Worm (Caenorhabditis elegans): ENCODE measurements around the gene T01G5.7.

Gene T01G5.7

ce11 chrV:15090457-15090856 is 21.3 kb upstream of the T01G5.7 start, which contains the start of gene C01G10.17:
TSS of gene C01G10.17 (plus strand) at chrV:15090757.
- TF ChIP-seq rbr-2 (tag; optimal IDR thresholded peaks at IDR 0.05) = no peak
- no peak for TF ChIP-seq Y48G9A.11 (GFP tag; IDR thresholded peaks at IDR 0.05)
- TF ChIP-seq ZK337.2 (GFP tag; IDR thresholded peaks at IDR 0.05) = no peak
- TF ChIP-seq mxl-3 (GFP tag; optimal IDR thresholded peaks at IDR 0.05) = no peak
- TF ChIP-seq aha-1 (tag) = no peak
- no peak for TF ChIP-seq nhr-76 (tag; optimal IDR thresholded peaks at IDR 0.05)
- no peak for TF ChIP-seq zfp-3 (GFP tag; conservative IDR thresholded peaks at IDR 0.05)
- TF ChIP-seq F37D6.2 (tag; optimal IDR thresholded peaks at IDR 0.05) = no peak
- no peak for TF ChIP-seq nhr-6 (tag; optimal IDR thresholded peaks at IDR 0.05)
- no peak for TF ChIP-seq dve-1 (tag; optimal IDR thresholded peaks at IDR 0.05; ENCODE audit: insufficient read depth)
- no peak for TF ChIP-seq daf-16 (GFP tag; optimal IDR thresholded peaks at IDR 0.05)
- no peak for TF ChIP-seq daf-16 (tag; optimal IDR thresholded peaks at IDR 0.05)
- TF ChIP-seq ceh-28 (tag; optimal IDR thresholded peaks at IDR 0.05) = no peak
- TF ChIP-seq mdl-1 (tag; optimal IDR thresholded peaks at IDR 0.05) = no peak
- no peak for TF ChIP-seq ctbp-1 (GFP tag; IDR thresholded peaks at IDR 0.05)
- no peak for TF ChIP-seq lir-3 (tag; optimal IDR thresholded peaks at IDR 0.05)

DNA sequence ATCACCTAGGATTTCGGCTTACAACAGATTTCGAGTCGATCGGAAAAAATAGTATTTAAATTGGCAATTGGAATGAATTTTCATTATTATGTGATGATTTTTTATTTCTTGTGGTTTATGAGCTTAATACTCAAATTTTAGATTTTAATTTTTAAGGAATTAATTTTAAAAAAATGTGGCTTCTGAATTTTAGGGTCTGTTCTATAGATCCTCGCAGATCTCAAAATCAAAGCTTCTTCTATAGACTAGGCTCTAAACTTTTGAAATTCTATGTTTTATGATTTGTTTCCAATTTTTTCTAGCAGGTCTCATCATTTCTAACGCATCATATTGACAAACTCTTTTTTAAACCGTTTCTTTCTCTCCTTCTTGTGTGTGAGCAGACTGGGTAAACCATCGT is 19.1 kb upstream of the T01G5.7 start, which contains the start of gene txt-12:
Gene txt-12 (plus strand): TSS at position 301 of the 400 bp plus-strand sequence.
- no peak for TF ChIP-seq tag-97 (GFP tag; IDR thresholded peaks at IDR 0.05)
- no peak for TF ChIP-seq pqm-1 (tag; optimal IDR thresholded peaks at IDR 0.05)

ce11 chrV:15094749-15095148 is 17.0 kb upstream of the T01G5.7 start, which contains the start of gene srx-78:
TSS of gene srx-78 (plus strand) at chrV:15095049.
- TF ChIP-seq saeg-2 (GFP tag; IDR thresholded peaks at IDR 0.05) (no peak), nhr-25 (tag; optimal IDR thresholded peaks at IDR 0.05; ENCODE audit: borderline replicate concordance, insufficient read depth) (no peak), aha-1 (tag) (no peak), D1046.2 (GFP tag; IDR thresholded peaks at IDR 0.05) (no peak), nhr-48 (tag; optimal IDR thresholded peaks at IDR 0.05) (no peak), skn-1 (tag; optimal IDR thresholded peaks at IDR 0.05) (no peak), egl-43 (GFP tag; IDR thresholded peaks at IDR 0.05) (no peak), daf-16 (GFP tag; optimal IDR thresholded peaks at IDR 0.05) (no peak), daf-16 (tag; optimal IDR thresholded peaks at IDR 0.05) (no peak), ceh-62 (tag; optimal IDR thresholded peaks at IDR 0.05) (no peak), dmd-8 (GFP tag; IDR thresholded peaks at IDR 0.05) (no peak), aly-2 (tag; optimal IDR thresholded peaks at IDR 0.05) (no peak), daf-19 (GFP tag; conservative IDR thresholded peaks at IDR 0.05) (no peak), nhr-10 (tag; optimal IDR thresholded peaks at IDR 0.05) (no peak), ces-1 (GFP tag; optimal IDR thresholded peaks at IDR 0.05) (no peak)

- TF ChIP-seq hlh-30 (tag; optimal IDR thresholded peaks at IDR 0.05; ENCODE audit: insufficient read depth) (no peak), lsy-2 (tag; optimal IDR thresholded peaks at IDR 0.05) (no peak), zfp-3 (GFP tag; conservative IDR thresholded peaks at IDR 0.05) (no peak), jun-1 (tag; optimal IDR thresholded peaks at IDR 0.05) (no peak), hlh-11 (tag; optimal IDR thresholded peaks at IDR 0.05) (no peak), lin-1 (GFP tag; IDR thresholded peaks at IDR 0.05) (no peak), Y48G9A.11 (GFP tag; IDR thresholded peaks at IDR 0.05) (no peak), sdz-12 (GFP tag; optimal IDR thresholded peaks at IDR 0.05) (no peak), duxl-1 (tag; optimal IDR thresholded peaks at IDR 0.05; ENCODE audit: poor library complexity) (no peak), Y5F2A.4 (GFP tag; optimal IDR thresholded peaks at IDR 0.05) (no peak), ZK337.2 (GFP tag; IDR thresholded peaks at IDR 0.05) (no peak), T20F7.1 (GFP tag; optimal IDR thresholded peaks at IDR 0.05) (no peak), nhr-25 (tag; optimal IDR thresholded peaks at IDR 0.05; ENCODE audit: borderline replicate concordance, insufficient read depth) (no peak), dpl-1 (GFP tag; optimal IDR thresholded peaks at IDR 0.05) (no peak)
Measured at ce11 chrV:15099447-15099846, 12.3 kb upstream of the T01G5.7 start, which contains the start of gene C01G10.1. TSS of gene C01G10.1 (plus strand) at chrV:15099747.
